Worm (Caenorhabditis elegans) whole organism, midembryonic: ENCODE data around the gene F42C5.6.

Experiments
- flt-1 ChIP-seq: fragments of 200-800 bp; sonication (Bioruptor generic); IDR thresholded peaks from 2 replicates; pipeline ENCODE4 v1.3.6; 2022; ENCODE audit warnings: missing genetic modification characterization, missing compliant biosample characterization
- med-1 ChIP-seq: sonication (generic microtip); optimal IDR thresholded peaks from 2 replicates; lab custom pipeline; 2017; ENCODE audit warnings: missing genetic modification characterization, mild to moderate bottlenecking, missing compliant biosample characterization, antibody characterized with exemption, missing genetic modification reagents; ENCODE audit not compliant: insufficient read depth
- ztf-29 ChIP-seq: fragments of 200-800 bp; sonication (Bioruptor generic); IDR thresholded peaks from 2 replicates; pipeline ENCODE4 v1.3.6; 2022; ENCODE audit warnings: missing genetic modification reagents, missing genetic modification characterization, missing compliant biosample characterization

DNA sequence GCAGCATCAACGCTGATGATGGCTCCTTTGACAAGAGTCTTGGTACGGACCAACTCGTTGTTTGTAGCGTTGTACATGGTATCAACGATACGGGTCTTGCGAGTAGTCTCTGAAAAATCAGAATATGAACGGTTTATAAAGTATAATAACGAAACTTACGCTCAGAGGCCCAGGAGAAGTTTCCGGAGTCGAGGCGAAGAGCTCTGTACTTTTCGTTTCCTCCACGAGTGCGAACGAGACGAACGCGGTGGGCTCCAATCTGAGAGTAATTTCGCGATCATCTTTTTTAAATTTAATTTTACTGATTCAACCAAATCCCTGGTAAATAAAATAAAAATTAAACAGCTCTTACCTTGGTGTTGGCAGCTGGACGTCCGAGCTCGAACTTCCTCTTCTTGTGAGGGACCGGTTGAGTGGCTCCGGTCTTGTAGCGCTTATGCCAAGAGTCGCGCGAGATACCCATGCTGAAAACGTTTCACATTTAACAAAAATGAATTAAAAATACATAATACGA is 4.6 kb upstream of the F42C5.6 start, which contains the start of gene rps-8:
- TF ChIP-seq med-1 (GFP tag; lab: Kevin White, UChicago) (no peak), ztf-29 (GFP tag; lab: Robert Waterston, UW) (no peak), flt-1 (GFP tag; lab: Robert Waterston, UW) (no peak)
